Worm (Caenorhabditis elegans) whole organism, late embryonic: ENCODE measurements around the gene ZK622.4.

Experiments used
- ceh-19 ChIP-seq: fragments of 200-800 bp; sonication (Bioruptor generic); optimal IDR thresholded peaks from 2 replicates; lab custom pipeline; 2018; ENCODE audit warnings: mild to moderate bottlenecking, missing genetic modification characterization, missing compliant biosample characterization
- ceh-30 ChIP-seq: fragments of 150-350 bp; optimal IDR thresholded peaks from 2 replicates; lab custom pipeline; 2014; ENCODE audit warnings: missing biosample characterization, missing genetic modification characterization
- lin-11 ChIP-seq: fragments of 200-800 bp; sonication (Bioruptor generic); optimal IDR thresholded peaks from 2 replicates; lab custom pipeline; 2018; ENCODE audit warnings: mild to moderate bottlenecking, missing genetic modification characterization, missing compliant biosample characterization
- nfya-1 ChIP-seq: sonication (generic microtip); optimal IDR thresholded peaks from 2 replicates; lab custom pipeline; 2017; ENCODE audit warnings: missing genetic modification characterization, mild to moderate bottlenecking, missing compliant biosample characterization, antibody characterized with exemption, moderate library complexity
- pha-4 ChIP-seq: fragments of 150-350 bp; optimal IDR thresholded peaks from 2 replicates; lab custom pipeline; 2018; ENCODE audit warnings: missing biosample characterization, missing genetic modification reagents, missing genetic modification characterization
- sox-2 ChIP-seq: fragments of 200-800 bp; sonication (Bioruptor generic); IDR thresholded peaks from 2 replicates; pipeline ENCODE4 v1.3.6; 2022; ENCODE audit warnings: missing genetic modification reagents, missing genetic modification characterization, missing compliant biosample characterization

ce11 chrII:5277780-5278179 is 14.7 kb upstream of the ZK622.4 start:
- TF ChIP-seq nfya-1 (tag; lab: Kevin White, UChicago) (no peak), lin-11 (no peak), ceh-19 (GFP tag; lab: Kevin White, UChicago) (no peak), sox-2 (GFP tag; lab: Robert Waterston, UW) (no peak), ceh-30 (tag; lab: Kevin White, UChicago) (no peak), pha-4 (no peak)
